Worm (Caenorhabditis elegans) whole organism, L4 larva: ENCODE results near the gene nhr-173.

ENCODE experiments used
- hlh-30 ChIP-seq: sonication (generic microtip); optimal IDR thresholded peaks from 2 replicates; lab custom pipeline; 2017; ENCODE audit warnings: antibody characterized with exemption, mild to moderate bottlenecking, missing genetic modification characterization, missing compliant biosample characterization; ENCODE audit not compliant: insufficient read depth
- lir-3 ChIP-seq: sonication (generic microtip); optimal IDR thresholded peaks from 2 replicates; lab custom pipeline; 2016; ENCODE audit warnings: mild to moderate bottlenecking, missing genetic modification characterization, missing compliant biosample characterization
- nhr-6 ChIP-seq: fragments of 150-350 bp; optimal IDR thresholded peaks from 2 replicates; lab custom pipeline; 2014; ENCODE audit warnings: missing biosample characterization, missing genetic modification characterization
- nhr-77 ChIP-seq: fragments of 150-350 bp; optimal IDR thresholded peaks from 2 replicates; lab custom pipeline; 2014; ENCODE audit warnings: missing biosample characterization, missing genetic modification characterization

DNA sequence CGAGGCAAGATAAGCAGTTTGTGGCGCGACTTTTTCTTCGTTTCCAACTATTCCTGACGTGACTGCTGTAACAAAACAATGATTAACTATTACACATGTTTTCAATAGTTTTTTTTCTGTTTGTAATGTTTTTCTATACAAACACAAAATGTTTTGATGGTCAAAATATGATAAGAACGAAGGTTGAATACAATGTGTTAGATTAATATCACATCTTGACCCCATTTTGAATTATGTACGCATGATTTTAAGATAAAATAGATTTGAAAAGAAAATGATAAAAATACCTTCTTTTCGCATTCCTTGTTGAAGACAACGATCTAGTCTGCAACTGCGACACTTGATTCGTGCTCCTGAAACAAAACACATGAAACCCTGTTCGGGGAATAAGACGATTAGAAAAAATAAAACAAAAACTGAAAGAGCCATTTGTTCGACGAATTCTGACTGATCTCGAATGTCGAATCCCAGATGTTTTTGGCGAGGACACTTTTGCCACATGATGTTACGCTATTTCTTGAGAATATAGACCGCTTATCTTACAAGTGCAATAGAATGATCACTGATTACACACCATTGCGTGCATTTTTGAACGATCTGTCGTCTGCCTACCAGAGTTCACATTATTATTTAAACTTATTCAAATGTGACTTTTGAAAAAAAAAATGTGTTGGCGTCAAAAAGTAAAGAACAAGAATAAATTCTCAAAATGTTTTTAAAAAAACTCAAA lies 10.0 kb downstream of the nhr-173 start:
- no peak for TF ChIP-seq nhr-77 (tag; lab: Kevin White, UChicago)
- TF ChIP-seq hlh-30 (tag; lab: Kevin White, UChicago) = peak; percentile 47
- TF ChIP-seq nhr-6 (tag; lab: Kevin White, UChicago) = no peak
- TF ChIP-seq lir-3 = no peak
